Worm (Caenorhabditis elegans) whole organism, late embryonic: ENCODE data around the gene dop-4.

Experiments
- ceh-22 ChIP-seq: sonication (generic microtip); optimal IDR thresholded peaks from 2 replicates; lab custom pipeline; 2017; ENCODE audit warnings: missing biosample characterization, missing genetic modification characterization
- unc-55 ChIP-seq: sonication (generic microtip); optimal IDR thresholded peaks from 2 replicates; lab custom pipeline; 2017; ENCODE audit warnings: missing biosample characterization, missing genetic modification reagents, missing genetic modification characterization

ce11 chrX:1257668-1258067, 37.4 kb upstream of the dop-4 start:
- no peak for TF ChIP-seq unc-55 (GFP tag; lab: Kevin White, UChicago)
- TF ChIP-seq ceh-22 (tag; lab: Kevin White, UChicago), result no peak
